Fruit fly (Drosophila melanogaster): ENCODE measurements around the gene CG13994.

CG13994 gene

DNA sequence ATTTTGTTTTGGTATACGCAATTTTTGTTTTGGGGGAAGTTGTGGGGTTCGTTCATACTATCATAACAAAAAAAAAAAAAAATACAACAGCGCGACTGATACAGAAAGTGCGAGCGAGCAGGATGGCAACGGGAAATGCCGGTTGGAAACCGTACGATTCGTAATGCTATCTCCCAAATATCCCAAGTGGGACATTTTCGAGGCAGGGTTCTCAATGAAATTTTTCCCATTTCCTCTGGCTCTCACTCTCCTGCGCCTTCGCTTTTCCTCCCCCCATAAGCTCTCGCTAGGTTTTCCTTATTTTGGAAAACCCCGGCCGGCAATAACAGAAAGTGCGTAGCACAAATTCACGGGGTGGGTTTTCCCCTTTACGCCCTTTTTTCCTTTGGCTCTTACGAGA is 29.5 kb downstream of the CG13994 start:
- no peak for TF ChIP-seq noc (tag; optimal IDR thresholded peaks at IDR 0.05)

- TF ChIP-seq noc (tag; optimal IDR thresholded peaks at IDR 0.05): peak; percentile 56
These were observed 35.9 kb downstream of the CG13994 start, which contains the start of gene CG9175 for dm6 chr2L:6098479-6099269. Gene CG9175 (minus strand): TSS chr2L:6098966.

DNA sequence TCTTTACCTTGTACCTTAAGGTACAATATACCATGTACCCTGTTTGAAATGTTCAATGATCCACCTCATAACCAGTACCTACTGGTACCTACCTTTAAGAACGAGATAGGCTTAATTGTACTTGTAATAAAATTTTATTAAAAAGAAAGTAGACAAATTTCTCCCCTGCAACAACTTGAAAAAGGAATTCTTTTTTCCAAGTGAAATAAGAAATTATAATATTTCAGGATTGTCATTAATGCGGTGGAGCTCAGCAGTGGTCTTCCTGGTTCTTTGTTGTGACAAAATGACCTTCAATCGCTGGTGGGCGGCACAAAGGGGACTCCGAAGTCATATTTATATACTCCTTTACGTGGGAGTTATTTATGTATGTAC is 36.5 kb downstream of the CG13994 start:
- no peak for TF ChIP-seq noc (tag; optimal IDR thresholded peaks at IDR 0.05)

DNA sequence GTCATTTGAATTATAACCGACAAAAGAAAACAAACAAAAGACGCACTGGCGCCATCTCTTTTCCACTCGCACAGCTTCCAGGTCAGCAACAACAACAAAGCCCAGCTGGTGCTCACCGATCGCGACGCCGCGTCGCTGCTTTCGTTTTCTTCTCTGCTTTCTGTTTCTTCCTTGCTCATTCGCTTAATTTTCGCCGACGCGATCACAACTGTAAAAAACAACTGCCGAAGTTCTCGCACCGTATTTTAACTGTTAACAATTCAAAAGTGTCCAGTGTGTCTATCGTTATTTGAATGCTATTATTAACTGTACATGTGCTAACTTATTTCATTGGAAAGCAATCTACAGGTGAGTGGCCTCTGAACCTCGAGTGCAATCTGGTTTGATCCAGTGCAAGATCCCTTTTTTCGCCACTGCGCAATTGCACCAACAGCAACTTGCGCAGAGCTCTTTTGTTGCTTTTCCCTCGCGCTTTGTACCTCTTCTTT is 37.5 kb downstream of the CG13994 start, which contains the start of gene stai:
stai (plus strand) TSS at position 176 of the 488 bp plus-strand sequence.
- TF ChIP-seq noc (tag; optimal IDR thresholded peaks at IDR 0.05): no peak

dm6 chr2L:6109313-6109847 is 46.6 kb downstream of the CG13994 start:
- no peak for TF ChIP-seq noc (tag; optimal IDR thresholded peaks at IDR 0.05)

dm6 chr2L:6110781-6111180 is 48.0 kb downstream of the CG13994 start:
- TF ChIP-seq noc (tag; optimal IDR thresholded peaks at IDR 0.05): no peak
